Worm (Caenorhabditis elegans): ENCODE measurements around the gene cld-9.

DNA sequence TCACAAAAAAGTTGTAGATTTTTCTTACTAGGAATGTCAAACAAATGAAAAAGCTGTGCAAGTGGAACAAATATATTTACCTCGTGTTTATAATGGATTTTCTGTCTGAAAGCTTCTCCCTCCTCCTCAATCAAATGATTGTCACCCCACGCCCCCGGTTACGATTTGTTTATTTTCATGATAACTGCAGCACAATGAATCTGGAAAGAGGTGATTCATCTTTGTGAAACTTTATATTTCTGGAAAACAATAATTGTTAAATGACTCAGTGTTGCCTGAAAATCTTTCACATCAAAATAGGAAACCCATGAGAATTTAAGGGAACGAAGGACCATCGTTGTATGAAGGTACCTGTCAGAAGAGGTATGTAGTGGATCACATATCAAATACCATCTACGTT, 3.0 kb downstream of the cld-9 start, which contains the start of gene F35E12.10:
- TF ChIP-seq ceh-44 (GFP tag; IDR thresholded peaks at IDR 0.05) (no peak), nhr-237 (tag; optimal IDR thresholded peaks at IDR 0.05) (no peak), spr-3 (GFP tag; optimal IDR thresholded peaks at IDR 0.05) (no peak), lin-15B (tag; optimal IDR thresholded peaks at IDR 0.05) (no peak)

All from whole organism, L4 larva.